Fruit fly (Drosophila melanogaster) whole organism, wandering third instar larva: ENCODE measurements around the gene PGRP-SB2.

Experiments used
- Abd-B ChIP-seq: fragments of >200 bp; optimal IDR thresholded peaks from 2 replicates; lab custom pipeline; 2017; ENCODE audit warnings: missing biosample characterization, missing genetic modification characterization
- CG32264 ChIP-seq: fragments of 200-800 bp; sonication (Bioruptor generic); optimal IDR thresholded peaks from 2 replicates; lab custom pipeline; 2016; ENCODE audit warnings: missing biosample characterization, missing genetic modification characterization
- CrebA ChIP-seq: fragments of 200-800 bp; sonication (Bioruptor generic); optimal IDR thresholded peaks from 2 replicates; lab custom pipeline; 2016; ENCODE audit warnings: missing biosample characterization, mild to moderate bottlenecking, missing genetic modification characterization, borderline replicate concordance
- Dfd ChIP-seq: fragments of >200 bp; optimal IDR thresholded peaks from 2 replicates; lab custom pipeline; 2017; ENCODE audit warnings: missing biosample characterization, missing genetic modification characterization
- GATAd ChIP-seq: sonication (Bioruptor generic); optimal IDR thresholded peaks from 2 replicates; lab custom pipeline; 2016; ENCODE audit warnings: missing biosample characterization, missing genetic modification characterization
- HLH106 ChIP-seq: fragments of 200-800 bp; optimal IDR thresholded peaks from 3 replicates; lab custom pipeline; 2019; ENCODE audit warnings: missing biosample characterization, mild to moderate bottlenecking, missing genetic modification characterization, moderate library complexity
- Hnf4 ChIP-seq: fragments of 200-800 bp; sonication (Bioruptor generic); optimal IDR thresholded peaks from 2 replicates; lab custom pipeline; 2016; ENCODE audit warnings: missing biosample characterization, mild to moderate bottlenecking, missing genetic modification characterization
- Hr78 ChIP-seq: fragments of >200 bp; optimal IDR thresholded peaks from 2 replicates; lab custom pipeline; 2017; ENCODE audit warnings: missing biosample characterization, missing genetic modification characterization
- Jra ChIP-seq: sonication (Bioruptor generic); optimal IDR thresholded peaks from 2 replicates; lab custom pipeline; 2016; ENCODE audit warnings: missing biosample characterization, missing genetic modification characterization
- Mio ChIP-seq: sonication (Bioruptor generic); optimal IDR thresholded peaks from 2 replicates; lab custom pipeline; 2016; ENCODE audit warnings: missing biosample characterization, missing genetic modification characterization
- Myc ChIP-seq: fragments of >200 bp; optimal IDR thresholded peaks from 2 replicates; lab custom pipeline; 2017
- N ChIP-seq: fragments of >200 bp; optimal IDR thresholded peaks from 2 replicates; lab custom pipeline; 2018; ENCODE audit warnings: missing biosample characterization, missing external identifiers, missing genetic modification characterization
- OdsH ChIP-seq: fragments of 200-800 bp; sonication (Bioruptor generic); optimal IDR thresholded peaks from 2 replicates; lab custom pipeline; 2016; ENCODE audit warnings: missing biosample characterization, mild to moderate bottlenecking, missing genetic modification characterization
- Rel ChIP-seq, 2 experiments: fragments of 200-800 bp; sonication (Bioruptor generic) in 1 of 2; optimal IDR thresholded peaks; 2 replicates in 1 of 2; 3 replicates in 1 of 2; lab custom pipeline; 2016 to 2019; ENCODE audit warnings: mild to moderate bottlenecking in 2 of 2, missing biosample characterization in 2 of 2, missing genetic modification characterization in 2 of 2, moderate library complexity in 1 of 2
- Sp1 ChIP-seq: fragments of 200-800 bp; sonication (Bioruptor generic); optimal IDR thresholded peaks from 3 replicates; lab custom pipeline; 2019; ENCODE audit warnings: missing biosample characterization, mild to moderate bottlenecking, missing genetic modification characterization, moderate library complexity
- Vsx2 ChIP-seq: fragments of 200-300, 225-300 bp; sonication (Bioruptor generic); optimal IDR thresholded peaks from 2 replicates; lab custom pipeline; 2018; ENCODE audit warnings: missing biosample characterization, missing genetic modification characterization; ENCODE audit not compliant: partially characterized antibody
- br ChIP-seq: fragments of 200-800 bp; sonication (Bioruptor generic); optimal IDR thresholded peaks from 2 replicates; lab custom pipeline; 2016; ENCODE audit warnings: missing biosample characterization, missing genetic modification characterization
- brk ChIP-seq: fragments of 200-800 bp; sonication (Bioruptor generic); optimal IDR thresholded peaks from 2 replicates; lab custom pipeline; 2016; ENCODE audit warnings: missing biosample characterization, mild to moderate bottlenecking, missing genetic modification characterization
- dl ChIP-seq, 2 experiments: fragments of 175-275, 200-275 bp in 1 of 2; fragments of 200-275 bp in 1 of 2; sonication (Bioruptor generic); optimal IDR thresholded peaks; lab custom pipeline; 2018; ENCODE audit warnings: mild to moderate bottlenecking in 2 of 2, missing biosample characterization in 2 of 2, missing genetic modification characterization in 2 of 2, moderate library complexity in 2 of 2; ENCODE audit not compliant: partially characterized antibody in 2 of 2, insufficient read depth in 1 of 2
- dmrt93B ChIP-seq: fragments of 200-800 bp; sonication (Bioruptor generic); optimal IDR thresholded peaks from 2 replicates; lab custom pipeline; 2018; ENCODE audit warnings: missing biosample characterization, mild to moderate bottlenecking, missing genetic modification characterization
- dsf ChIP-seq: sonication (Bioruptor generic); optimal IDR thresholded peaks from 2 replicates; lab custom pipeline; 2016; ENCODE audit warnings: missing biosample characterization, missing genetic modification characterization, borderline replicate concordance
- foxo ChIP-seq, 2 experiments: fragments of 200-800 bp; sonication (Bioruptor generic); optimal IDR thresholded peaks; 2 replicates in 1 of 2; 3 replicates in 1 of 2; lab custom pipeline; 2016 to 2017; ENCODE audit warnings: missing biosample characterization in 2 of 2, missing genetic modification characterization in 2 of 2
- fru ChIP-seq: fragments of 200-800 bp; sonication (Bioruptor generic); optimal IDR thresholded peaks from 3 replicates; lab custom pipeline; 2016; ENCODE audit warnings: missing biosample characterization, mild to moderate bottlenecking, missing genetic modification characterization
- h ChIP-seq: fragments of 200-800 bp; sonication (Bioruptor generic); optimal IDR thresholded peaks from 3 replicates; lab custom pipeline; 2016; ENCODE audit warnings: missing biosample characterization, mild to moderate bottlenecking, missing genetic modification characterization
- jim ChIP-seq: fragments of 175-275, 200-325 bp; sonication (Bioruptor generic); optimal IDR thresholded peaks from 2 replicates; lab custom pipeline; 2016; ENCODE audit warnings: missing biosample characterization, mild to moderate bottlenecking, missing genetic modification characterization
- lola ChIP-seq: fragments of >200 bp; optimal IDR thresholded peaks from 2 replicates; lab custom pipeline; 2017; ENCODE audit warnings: missing biosample characterization, missing genetic modification characterization
- pan ChIP-seq: fragments of >200 bp; optimal IDR thresholded peaks from 2 replicates; lab custom pipeline; 2017
- psq ChIP-seq: fragments of 200-800 bp; sonication (Bioruptor generic); optimal IDR thresholded peaks from 3 replicates; lab custom pipeline; 2017; ENCODE audit warnings: missing biosample characterization, mild to moderate bottlenecking, missing genetic modification characterization, moderate library complexity
- rgr ChIP-seq: fragments of 200-800 bp; sonication (Bioruptor generic); optimal IDR thresholded peaks from 3 replicates; lab custom pipeline; 2016; ENCODE audit warnings: missing biosample characterization, mild to moderate bottlenecking, missing genetic modification characterization
- sage ChIP-seq: fragments of 200-800 bp; sonication (Bioruptor generic); optimal IDR thresholded peaks from 2 replicates; lab custom pipeline; 2016; ENCODE audit warnings: missing biosample characterization, mild to moderate bottlenecking, missing genetic modification characterization
- sv ChIP-seq: fragments of 200-800 bp; sonication (Bioruptor generic); optimal IDR thresholded peaks from 3 replicates; lab custom pipeline; 2016; ENCODE audit warnings: missing biosample characterization, missing genetic modification characterization
- tai ChIP-seq: sonication (Bioruptor generic); optimal IDR thresholded peaks from 2 replicates; lab custom pipeline; 2016; ENCODE audit warnings: missing biosample characterization, missing genetic modification characterization
- usp ChIP-seq: fragments of >200 bp; optimal IDR thresholded peaks from 2 replicates; lab custom pipeline; 2017; ENCODE audit warnings: missing biosample characterization, missing genetic modification characterization
- woc ChIP-seq: sonication (Bioruptor generic); optimal IDR thresholded peaks from 2 replicates; lab custom pipeline; 2016; ENCODE audit warnings: missing biosample characterization, mild to moderate bottlenecking, missing genetic modification characterization

The PGRP-SB2 gene

DNA sequence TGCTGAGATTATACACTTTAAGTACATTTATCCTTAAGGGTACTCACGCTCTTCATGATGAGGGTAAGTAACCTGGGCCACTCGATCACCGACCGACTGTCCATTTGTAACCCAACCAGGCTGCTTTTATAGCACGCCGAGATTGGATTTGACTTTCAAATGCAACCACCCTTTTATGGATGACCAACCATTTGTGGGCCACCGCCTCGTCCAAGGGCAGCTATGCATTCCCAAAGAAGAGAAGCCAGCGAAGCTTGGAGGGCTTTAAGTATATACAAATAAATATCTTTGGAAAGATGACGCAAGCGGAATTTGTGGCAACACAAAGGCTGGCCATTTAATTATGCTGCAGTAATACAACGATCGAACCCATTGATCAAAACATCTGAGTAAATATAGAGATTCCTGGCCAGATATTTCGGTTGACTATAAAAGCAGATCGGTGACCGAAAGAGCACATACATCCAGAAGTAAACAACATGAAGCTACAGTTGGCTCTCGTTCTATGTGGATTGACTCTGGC, at the start of gene PGRP-SB2, which contains the start of gene CG13026:
PGRP-SB2 (plus strand) TSS at position 473 of the 523 bp plus-strand sequence.
CG13026 (minus strand) TSS at position 101 of the 523 bp plus-strand sequence.
- TF ChIP-seq usp (no peak), Hr78 (GFP tag; lab: Kevin White, UChicago) (no peak), CG32264 (no peak), dmrt93B (GFP tag; lab: Kevin White, UChicago) (no peak), jim (GFP tag; lab: Kevin White, UChicago) (no peak), lola (GFP tag; lab: Kevin White, UChicago) (no peak), fru (no peak), sage (GFP tag; lab: Kevin White, UChicago) (no peak), brk (GFP tag; lab: Kevin White, UChicago) (no peak), pan (lab: Kevin White, UChicago) (no peak)

DNA sequence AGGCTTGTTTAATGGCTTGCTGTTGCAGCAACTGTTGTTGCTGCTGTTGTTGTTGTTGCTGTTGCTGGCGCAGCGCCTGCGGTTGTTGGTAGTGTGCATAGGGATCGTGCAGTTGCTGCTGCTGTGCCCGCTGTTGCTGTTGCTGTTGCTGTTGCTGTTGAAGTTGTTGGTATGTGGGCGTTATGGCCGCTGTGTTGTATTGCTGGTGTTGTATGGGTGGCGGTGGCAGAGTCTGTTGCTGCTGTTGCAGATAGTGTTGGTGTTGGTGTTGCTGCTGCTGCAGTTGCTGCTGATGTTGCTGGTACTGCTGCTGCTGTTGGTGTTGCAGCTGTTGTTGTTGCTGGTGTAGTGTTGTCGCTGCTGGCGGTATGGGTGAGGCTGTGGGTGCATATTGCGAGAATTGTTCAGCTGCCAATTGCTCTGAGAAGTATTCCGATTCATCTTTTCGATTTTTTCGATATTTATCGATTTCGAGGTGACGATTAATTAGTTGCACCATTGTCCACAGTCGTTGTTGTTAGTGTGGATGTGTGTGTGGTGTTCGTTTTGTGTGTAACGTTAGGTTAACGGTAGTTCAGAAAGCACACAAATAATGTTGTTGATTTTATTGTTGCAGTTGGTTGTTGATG, 46.7 kb upstream of the PGRP-SB2 start:
- TF ChIP-seq CrebA (GFP tag; lab: Kevin White, UChicago) = no peak
- TF ChIP-seq Dfd (GFP tag; lab: Kevin White, UChicago) = peak; percentile 98
- TF ChIP-seq, all 38 proteins: peak for 1

DNA sequence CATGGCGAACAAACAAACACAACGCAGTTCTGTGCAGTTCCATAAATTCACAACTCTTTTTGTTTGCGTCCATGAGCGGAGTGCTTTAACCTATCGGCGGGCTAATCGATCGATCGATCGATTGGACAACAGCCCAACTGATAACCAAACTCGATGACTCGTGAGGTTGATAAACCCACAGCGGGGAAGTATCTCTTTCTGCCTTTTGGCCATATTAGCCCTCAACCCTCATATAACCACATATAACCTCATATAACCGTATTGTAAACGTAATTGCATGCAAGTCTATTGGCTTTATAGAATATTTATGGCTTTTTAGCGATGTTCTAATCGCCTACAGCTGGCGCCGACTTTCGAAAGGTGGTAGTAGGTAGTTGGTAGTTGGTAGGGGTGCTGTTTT, 44.0 kb upstream of the PGRP-SB2 start:
- no peak for TF ChIP-seq Vsx2
- TF ChIP-seq pan (lab: Kevin White, UChicago) = no peak
- TF ChIP-seq Hnf4 (GFP tag; lab: Kevin White, UChicago) = no peak
- no peak for TF ChIP-seq Sp1 (GFP tag; lab: Kevin White, UChicago)
- no peak for TF ChIP-seq br (GFP tag; lab: Kevin White, UChicago)
- TF ChIP-seq h (GFP tag; lab: Kevin White, UChicago) = peak; percentile 23
- TF ChIP-seq Jra (GFP tag; lab: Kevin White, UChicago) = no peak
- no peak for TF ChIP-seq rgr (GFP tag; lab: Kevin White, UChicago)
- TF ChIP-seq dmrt93B (GFP tag; lab: Kevin White, UChicago) = no peak
- no peak for TF ChIP-seq Myc (lab: Kevin White, UChicago)
- TF ChIP-seq CrebA (GFP tag; lab: Kevin White, UChicago) = peak; percentile 63
- TF ChIP-seq psq (GFP tag; lab: Kevin White, UChicago) = no peak
- no peak for TF ChIP-seq Rel (GFP tag; optimal IDR thresholded peaks at IDR 0.05; lab: Kevin White, UChicago)
- peak; percentile 94 for TF ChIP-seq Rel (tag; optimal IDR thresholded peaks at IDR 0.05; lab: Kevin White, UChicago)
- no peak for TF ChIP-seq foxo (GFP tag; optimal IDR thresholded peaks at IDR 0.05; lab: Kevin White, UChicago)
- no peak for TF ChIP-seq brk (GFP tag; lab: Kevin White, UChicago)
- no peak for TF ChIP-seq jim (GFP tag; lab: Kevin White, UChicago)
- TF ChIP-seq Hr78 (GFP tag; lab: Kevin White, UChicago) = no peak

DNA sequence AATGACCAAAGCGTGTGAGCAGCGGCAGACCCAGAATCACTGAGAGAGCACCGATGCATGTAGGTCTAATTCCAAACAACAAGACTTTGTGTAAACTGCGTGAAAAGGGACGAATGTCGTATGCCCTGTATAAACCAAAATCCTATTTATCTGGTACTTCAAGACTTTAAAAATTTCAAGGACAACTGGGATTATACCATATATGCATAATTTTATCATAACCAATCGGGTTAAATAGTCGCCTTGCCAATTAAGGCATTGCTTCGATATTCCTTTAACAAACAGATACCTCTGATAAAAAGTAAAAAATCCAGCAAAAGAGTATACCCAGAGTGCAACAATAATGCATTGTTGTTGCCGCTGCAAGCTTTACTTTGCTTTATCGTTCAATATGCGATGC, 43.3 kb upstream of the PGRP-SB2 start:
- TF ChIP-seq foxo (GFP tag; optimal IDR thresholded peaks at IDR 0.05; lab: Kevin White, UChicago) = no peak
- TF ChIP-seq dsf (GFP tag; lab: Kevin White, UChicago) = no peak
- TF ChIP-seq sv = no peak
- TF ChIP-seq lola (GFP tag; lab: Kevin White, UChicago) = no peak
- no peak for TF ChIP-seq rgr (GFP tag; lab: Kevin White, UChicago)
- TF ChIP-seq dmrt93B (GFP tag; lab: Kevin White, UChicago) = no peak
- TF ChIP-seq Sp1 (GFP tag; lab: Kevin White, UChicago) = no peak

DNA sequence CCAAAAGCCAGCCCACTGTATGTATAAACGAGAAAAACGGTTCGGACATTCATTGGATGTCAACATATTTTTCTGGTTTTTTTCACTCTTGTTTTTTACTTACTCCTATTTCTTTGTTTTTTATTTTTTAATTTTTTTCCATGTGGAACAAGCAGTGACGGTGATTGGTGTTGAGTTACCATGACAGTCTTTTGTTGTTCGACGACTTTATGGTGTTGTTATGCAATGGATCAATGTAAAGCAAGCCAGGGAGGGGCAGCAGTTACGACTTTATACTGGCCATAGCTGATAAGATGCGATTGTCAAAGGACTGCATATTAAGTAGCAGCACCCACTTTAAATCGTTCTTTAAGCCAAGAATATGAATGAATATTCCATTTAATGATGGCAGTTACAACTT, 36.9 kb upstream of the PGRP-SB2 start:
- TF ChIP-seq Vsx2 (no peak), OdsH (GFP tag; lab: Kevin White, UChicago) (no peak), Abd-B (GFP tag; lab: Kevin White, UChicago) (no peak), HLH106 (tag; lab: Kevin White, UChicago) (no peak), N (GFP tag; lab: Kevin White, UChicago) (no peak), tai (GFP tag; lab: Kevin White, UChicago) (no peak), woc (no peak), CG32264 (no peak), h (GFP tag; lab: Kevin White, UChicago) (no peak), CrebA (GFP tag; lab: Kevin White, UChicago) (no peak), rgr (GFP tag; lab: Kevin White, UChicago) (no peak), Jra (GFP tag; lab: Kevin White, UChicago) (no peak), dl (GFP tag; optimal IDR thresholded peaks at IDR 0.05; lab: Kevin White, UChicago; ENCODE audit: insufficient read depth in 1 of 2, partially characterized antibody in 2 of 2) (no peak), brk (GFP tag; lab: Kevin White, UChicago) (no peak), Mio (GFP tag; lab: Kevin White, UChicago) (no peak), sage (GFP tag; lab: Kevin White, UChicago) (no peak), GATAd (GFP tag; lab: Kevin White, UChicago) (no peak), Myc (lab: Kevin White, UChicago) (no peak), usp (no peak)
